Worm (Caenorhabditis elegans) whole organism, midembryonic: ENCODE results near the gene F38B6.2.

Source experiments
- T22C8.4 ChIP-seq: fragments of 200-800 bp; sonication (Bioruptor generic); IDR thresholded peaks from 2 replicates; pipeline ENCODE4 v1.3.6; 2022; ENCODE audit warnings: missing genetic modification characterization, missing compliant biosample characterization
- cog-1 ChIP-seq: sonication (generic microtip); optimal IDR thresholded peaks from 2 replicates; lab custom pipeline; 2016; ENCODE audit warnings: missing genetic modification characterization, missing compliant biosample characterization
- flt-1 ChIP-seq: fragments of 200-800 bp; sonication (Bioruptor generic); IDR thresholded peaks from 2 replicates; pipeline ENCODE4 v1.3.6; 2022; ENCODE audit warnings: missing genetic modification characterization, missing compliant biosample characterization
- klf-2 ChIP-seq: fragments of 200-800 bp; sonication (Bioruptor generic); conservative IDR thresholded peaks from 2 replicates; pipeline ENCODE4 v1.3.6; 2022; ENCODE audit warnings: missing genetic modification reagents, missing genetic modification characterization, missing compliant biosample characterization
- med-1 ChIP-seq: sonication (generic microtip); optimal IDR thresholded peaks from 2 replicates; lab custom pipeline; 2017; ENCODE audit warnings: missing genetic modification characterization, mild to moderate bottlenecking, missing compliant biosample characterization, antibody characterized with exemption, missing genetic modification reagents; ENCODE audit not compliant: insufficient read depth
- ref-1 ChIP-seq: fragments of 200-800 bp; sonication (Bioruptor generic); conservative IDR thresholded peaks from 2 replicates; pipeline ENCODE4 v1.3.6; 2022; ENCODE audit warnings: missing genetic modification reagents, missing genetic modification characterization, missing compliant biosample characterization
- tab-1 ChIP-seq: fragments of 200-800 bp; sonication (Bioruptor generic); IDR thresholded peaks from 2 replicates; pipeline ENCODE4 v1.3.6; 2022; ENCODE audit warnings: missing genetic modification characterization, missing compliant biosample characterization
- ztf-23 ChIP-seq: fragments of 200-800 bp; sonication (Bioruptor generic); IDR thresholded peaks from 2 replicates; pipeline ENCODE4 v1.3.6; 2022; ENCODE audit warnings: missing genetic modification reagents, missing genetic modification characterization, missing compliant biosample characterization
- ztf-29 ChIP-seq: fragments of 200-800 bp; sonication (Bioruptor generic); IDR thresholded peaks from 2 replicates; pipeline ENCODE4 v1.3.6; 2022; ENCODE audit warnings: missing genetic modification reagents, missing genetic modification characterization, missing compliant biosample characterization

F38B6.2 gene

ce11 chrX:6698267-6698666 lies at the start of gene F38B6.2, which contains the start of gene F38B6.7:
Gene F38B6.2 (plus strand): TSS chrX:6698533.
Gene F38B6.7 (minus strand): TSS chrX:6698367.
- no peak for TF ChIP-seq klf-2 (GFP tag; lab: Robert Waterston, UW)
- TF ChIP-seq flt-1 (GFP tag; lab: Robert Waterston, UW), result no peak
- TF ChIP-seq T22C8.4, result no peak
- TF ChIP-seq tab-1, result no peak
- no peak for TF ChIP-seq ztf-23
- no peak for TF ChIP-seq ztf-29 (GFP tag; lab: Robert Waterston, UW)
- no peak for TF ChIP-seq med-1 (GFP tag; lab: Kevin White, UChicago)
- no peak for TF ChIP-seq cog-1 (tag; lab: Kevin White, UChicago)
- TF ChIP-seq ref-1 (GFP tag; lab: Robert Waterston, UW), result no peak

ce11 chrX:6649573-6649972 lies 48.8 kb upstream of the F38B6.2 start:
- no peak for TF ChIP-seq tab-1
- no peak for TF ChIP-seq T22C8.4

DNA sequence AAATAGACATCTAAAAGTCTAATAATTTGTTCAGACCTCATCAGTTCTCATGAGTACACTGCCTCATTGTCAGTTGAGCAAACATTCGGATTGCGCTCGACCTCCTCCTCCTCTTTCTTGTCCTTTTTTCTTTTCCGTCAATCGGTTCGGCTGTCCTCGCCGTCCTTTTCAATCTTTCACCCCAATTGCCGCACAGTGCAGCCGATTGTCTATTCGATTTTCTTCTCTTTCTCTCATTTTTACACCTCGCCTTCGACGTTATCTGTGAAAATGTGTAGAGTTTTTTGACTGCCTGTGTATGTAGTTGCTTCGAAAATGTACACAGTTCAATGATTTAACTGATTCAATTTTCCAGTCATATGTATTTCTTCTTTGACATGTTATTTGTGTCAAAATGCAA lies 45.2 kb upstream of the F38B6.2 start:
- TF ChIP-seq ztf-23 (no peak), ref-1 (GFP tag; lab: Robert Waterston, UW) (no peak), tab-1 (no peak), T22C8.4 (no peak), klf-2 (GFP tag; lab: Robert Waterston, UW) (no peak), cog-1 (tag; lab: Kevin White, UChicago) (no peak), flt-1 (GFP tag; lab: Robert Waterston, UW) (no peak), med-1 (GFP tag; lab: Kevin White, UChicago) (no peak), ztf-29 (GFP tag; lab: Robert Waterston, UW) (no peak)

ce11 chrX:6654139-6654538 lies 44.2 kb upstream of the F38B6.2 start:
- TF ChIP-seq flt-1 (GFP tag; lab: Robert Waterston, UW), result no peak
- no peak for TF ChIP-seq ztf-29 (GFP tag; lab: Robert Waterston, UW)
- no peak for TF ChIP-seq klf-2 (GFP tag; lab: Robert Waterston, UW)
- no peak for TF ChIP-seq ztf-23
- no peak for TF ChIP-seq tab-1

ce11 chrX:6655163-6655562 lies 43.2 kb upstream of the F38B6.2 start, which contains the start of gene nhr-173:
Gene nhr-173 (plus strand): TSS chrX:6655528.
- no peak for TF ChIP-seq flt-1 (GFP tag; lab: Robert Waterston, UW)
- TF ChIP-seq tab-1, result no peak
- no peak for TF ChIP-seq ztf-29 (GFP tag; lab: Robert Waterston, UW)
- TF ChIP-seq T22C8.4, result no peak
- no peak for TF ChIP-seq med-1 (GFP tag; lab: Kevin White, UChicago)
- no peak for TF ChIP-seq ztf-23
- no peak for TF ChIP-seq klf-2 (GFP tag; lab: Robert Waterston, UW)
- no peak for TF ChIP-seq cog-1 (tag; lab: Kevin White, UChicago)
- TF ChIP-seq ref-1 (GFP tag; lab: Robert Waterston, UW), result no peak

ce11 chrX:6656251-6656650 lies 42.1 kb upstream of the F38B6.2 start:
- no peak for TF ChIP-seq flt-1 (GFP tag; lab: Robert Waterston, UW)
- TF ChIP-seq klf-2 (GFP tag; lab: Robert Waterston, UW), result no peak
- TF ChIP-seq med-1 (GFP tag; lab: Kevin White, UChicago), result no peak
- no peak for TF ChIP-seq ztf-23
- TF ChIP-seq ref-1 (GFP tag; lab: Robert Waterston, UW), result no peak
- no peak for TF ChIP-seq T22C8.4
- no peak for TF ChIP-seq ztf-29 (GFP tag; lab: Robert Waterston, UW)
- no peak for TF ChIP-seq cog-1 (tag; lab: Kevin White, UChicago)
- no peak for TF ChIP-seq tab-1

DNA sequence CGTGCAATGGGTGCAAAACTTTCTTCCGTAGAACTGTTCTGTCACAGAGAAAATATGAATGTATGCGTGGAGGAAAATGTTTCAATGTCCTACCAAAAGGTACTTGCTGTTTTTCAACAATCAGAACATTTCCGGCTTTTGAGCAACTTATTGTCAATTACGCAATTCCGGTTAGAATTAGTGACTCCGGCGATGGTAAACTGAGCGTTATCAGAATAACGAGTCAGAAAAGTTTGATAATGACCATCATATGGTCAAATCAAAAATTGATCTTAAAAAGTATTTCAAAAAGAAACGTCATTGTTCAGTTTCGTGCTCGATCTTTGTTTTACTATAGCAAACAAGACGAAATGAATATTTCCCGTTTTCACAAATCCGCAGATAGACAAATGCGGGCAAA lies 41.6 kb upstream of the F38B6.2 start:
- TF ChIP-seq cog-1 (tag; lab: Kevin White, UChicago), result no peak
- TF ChIP-seq klf-2 (GFP tag; lab: Robert Waterston, UW), result no peak
- no peak for TF ChIP-seq T22C8.4
- TF ChIP-seq flt-1 (GFP tag; lab: Robert Waterston, UW), result no peak
- TF ChIP-seq tab-1, result no peak
- no peak for TF ChIP-seq ztf-29 (GFP tag; lab: Robert Waterston, UW)
- no peak for TF ChIP-seq ztf-23
- no peak for TF ChIP-seq med-1 (GFP tag; lab: Kevin White, UChicago)
- TF ChIP-seq ref-1 (GFP tag; lab: Robert Waterston, UW), result no peak

DNA sequence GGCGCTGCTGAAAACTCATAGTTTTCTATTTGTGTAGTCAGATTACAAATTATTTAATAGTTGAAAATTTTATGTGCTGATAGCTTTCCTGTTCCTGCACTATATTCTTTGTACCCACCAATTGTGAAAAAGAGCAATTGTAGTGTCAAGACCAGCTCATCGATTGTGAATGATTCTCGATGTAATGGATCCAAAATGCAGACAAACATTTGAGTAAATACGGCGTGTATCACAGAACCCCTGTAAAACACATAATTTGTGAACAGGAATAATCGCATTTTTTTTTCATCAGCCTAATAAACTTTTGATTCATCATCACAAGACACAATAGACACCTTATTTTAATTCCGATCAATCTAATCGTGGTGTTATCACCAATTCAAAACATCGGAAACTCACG lies 36.1 kb upstream of the F38B6.2 start:
- TF ChIP-seq ref-1 (GFP tag; lab: Robert Waterston, UW) (no peak), cog-1 (tag; lab: Kevin White, UChicago) (no peak), flt-1 (GFP tag; lab: Robert Waterston, UW) (no peak), tab-1 (no peak), T22C8.4 (no peak), med-1 (GFP tag; lab: Kevin White, UChicago) (no peak), klf-2 (GFP tag; lab: Robert Waterston, UW) (no peak), ztf-29 (GFP tag; lab: Robert Waterston, UW) (no peak)

- TF ChIP-seq T22C8.4, result no peak
- no peak for TF ChIP-seq ref-1 (GFP tag; lab: Robert Waterston, UW)
- TF ChIP-seq ztf-23, result no peak
- TF ChIP-seq cog-1 (tag; lab: Kevin White, UChicago), result no peak
- TF ChIP-seq flt-1 (GFP tag; lab: Robert Waterston, UW), result no peak
- TF ChIP-seq tab-1, result no peak
- no peak for TF ChIP-seq med-1 (GFP tag; lab: Kevin White, UChicago)
- TF ChIP-seq ztf-29 (GFP tag; lab: Robert Waterston, UW), result no peak
Observed at ce11 chrX:6663780-6664437, 34.4 kb upstream of the F38B6.2 start.
